Worm (Caenorhabditis elegans): Measurements from ENCODE around the gene Y27F2A.8.

DNA sequence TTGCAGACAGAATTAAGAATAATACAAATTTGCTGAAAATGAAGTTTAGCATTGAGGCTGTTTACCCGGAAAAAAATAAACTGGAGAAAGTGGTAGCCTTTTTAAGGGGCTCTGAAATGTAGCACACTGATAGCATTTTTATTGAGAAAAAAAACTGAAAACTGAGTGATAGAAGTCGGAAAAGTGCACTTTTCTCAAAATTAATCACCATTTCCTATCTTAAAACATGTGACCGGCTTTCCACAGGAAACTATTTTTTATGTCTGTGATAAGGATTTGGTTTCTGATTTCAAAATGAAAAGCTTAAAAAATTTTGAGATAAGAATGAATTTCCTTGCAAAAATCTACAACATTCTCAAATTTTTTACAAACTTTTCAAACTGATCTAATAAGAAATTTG lies 37.1 kb downstream of the Y27F2A.8 start, which contains the start of gene ZC239.22:
- TF ChIP-seq pha-4 (tag; optimal IDR thresholded peaks at IDR 0.05) (no peak), Y22D7AL.16 (tag; optimal IDR thresholded peaks at IDR 0.05) (no peak)

Measured in whole organism, late embryonic.